Worm (Caenorhabditis elegans) whole organism, L4 larva: ENCODE measurements around the gene Y37D8A.19.
A peak's percentile ranks its signal among the peaks of the same experiment; 100 is the strongest.

Experiments used
- F37D6.2 ChIP-seq: sonication (generic microtip); optimal IDR thresholded peaks from 2 replicates; lab custom pipeline; 2016; ENCODE audit warnings: mild to moderate bottlenecking, missing genetic modification characterization, missing compliant biosample characterization
- F44E2.7 ChIP-seq: fragments of 200-800 bp; sonication (Bioruptor generic); IDR thresholded peaks from 2 replicates; pipeline ENCODE4 v2.1.2; 2022; ENCODE audit warnings: missing genetic modification characterization, missing compliant biosample characterization
- F49E8.2 ChIP-seq: sonication (generic microtip); optimal IDR thresholded peaks from 2 replicates; lab custom pipeline; 2016; ENCODE audit warnings: missing compliant biosample characterization, mild to moderate bottlenecking, missing genetic modification characterization, borderline replicate concordance
- T26A8.4 ChIP-seq: fragments of 200-800 bp; sonication (Bioruptor generic); IDR thresholded peaks from 2 replicates; pipeline ENCODE4 v1.3.6; 2022; ENCODE audit warnings: missing genetic modification characterization, missing compliant biosample characterization
- Y105C5A.15 ChIP-seq: fragments of 200-800 bp; sonication (Bioruptor generic); IDR thresholded peaks from 2 replicates; pipeline ENCODE4 v1.3.6; 2022; ENCODE audit warnings: missing genetic modification characterization, missing compliant biosample characterization
- Y5F2A.4 ChIP-seq: fragments of 200-800 bp; sonication (Bioruptor generic); optimal IDR thresholded peaks from 2 replicates; lab custom pipeline; 2018; ENCODE audit warnings: mild to moderate bottlenecking, missing genetic modification characterization, missing compliant biosample characterization
- Y75B8A.6 ChIP-seq: fragments of 200-800 bp; sonication (Bioruptor generic); IDR thresholded peaks from 2 replicates; pipeline ENCODE4 v1.3.6; 2022; ENCODE audit warnings: missing genetic modification reagents, missing genetic modification characterization, missing compliant biosample characterization
- aha-1 ChIP-seq: fragments of 150-350 bp; peaks from one replicate; lab custom pipeline; 2014; ENCODE audit warnings: missing biosample characterization, missing genetic modification characterization
- ama-1 ChIP-seq: fragments of 150-350 bp; optimal IDR thresholded peaks from 2 replicates; lab custom pipeline; 2014; ENCODE audit warnings: inconsistent platforms, mixed read lengths
- arid-1 ChIP-seq: fragments of 200-800 bp; sonication (Bioruptor generic); conservative IDR thresholded peaks from 2 replicates; pipeline ENCODE4 v1.3.6; 2022; ENCODE audit warnings: missing genetic modification reagents, missing genetic modification characterization, missing compliant biosample characterization
- attf-4 ChIP-seq: sonication (generic microtip); optimal IDR thresholded peaks from 3 replicates; lab custom pipeline; 2017; ENCODE audit warnings: missing biosample characterization, missing genetic modification characterization
- ceh-20 ChIP-seq: fragments of 200-800 bp; sonication (Bioruptor generic); IDR thresholded peaks from 2 replicates; pipeline ENCODE4 v1.3.6; 2022; ENCODE audit warnings: missing genetic modification reagents, missing genetic modification characterization, missing compliant biosample characterization
- ceh-28 ChIP-seq: fragments of 150-350 bp; optimal IDR thresholded peaks from 2 replicates; lab custom pipeline; 2014; ENCODE audit warnings: missing biosample characterization, missing genetic modification reagents, missing genetic modification characterization
- ceh-82 ChIP-seq: sonication (generic microtip); optimal IDR thresholded peaks from 2 replicates; lab custom pipeline; 2017; ENCODE audit warnings: missing biosample characterization, missing genetic modification characterization
- ces-1 ChIP-seq: fragments of 150-350 bp; sonication (generic microtip); optimal IDR thresholded peaks from 4 replicates; lab custom pipeline; 2014; ENCODE audit warnings: missing biosample characterization, missing genetic modification reagents, missing genetic modification characterization
- daf-8 ChIP-seq: fragments of 200-800 bp; sonication (Bioruptor generic); IDR thresholded peaks from 2 replicates; pipeline ENCODE4 v1.3.6; 2022; ENCODE audit warnings: missing genetic modification characterization, missing compliant biosample characterization
- duxl-1 ChIP-seq: sonication (generic microtip); optimal IDR thresholded peaks from 2 replicates; lab custom pipeline; 2016; ENCODE audit warnings: mild to moderate bottlenecking, missing genetic modification characterization, moderate library complexity, missing compliant biosample characterization; ENCODE audit not compliant: poor library complexity
- egl-43 ChIP-seq: fragments of 200-800 bp; sonication (Bioruptor generic); IDR thresholded peaks from 2 replicates; pipeline ENCODE4 v1.3.6; 2022; ENCODE audit warnings: missing genetic modification reagents, missing genetic modification characterization, missing compliant biosample characterization
- fkh-10 ChIP-seq: fragments of 150-350 bp; optimal IDR thresholded peaks from 2 replicates; lab custom pipeline; 2014; ENCODE audit warnings: missing biosample characterization, missing genetic modification reagents, missing genetic modification characterization
- fos-1 ChIP-seq: fragments of 150-350 bp; optimal IDR thresholded peaks from 2 replicates; lab custom pipeline; 2014; ENCODE audit warnings: missing biosample characterization, missing genetic modification characterization
- hlh-11 ChIP-seq: fragments of 200-800 bp; sonication (Bioruptor generic); optimal IDR thresholded peaks from 2 replicates; lab custom pipeline; 2018; ENCODE audit warnings: mild to moderate bottlenecking, missing genetic modification characterization, missing compliant biosample characterization
- hmg-1.1 ChIP-seq: fragments of 200-800 bp; sonication (Bioruptor generic); IDR thresholded peaks from 2 replicates; pipeline ENCODE4 v1.3.6; 2022; ENCODE audit warnings: missing genetic modification reagents, missing genetic modification characterization, missing compliant biosample characterization
- lin-1 ChIP-seq: fragments of 200-800 bp; sonication (Bioruptor generic); IDR thresholded peaks from 2 replicates; pipeline ENCODE4 v1.3.6; 2022; ENCODE audit warnings: missing genetic modification reagents, missing genetic modification characterization, missing compliant biosample characterization
- lin-13 ChIP-seq: fragments of 150-350 bp; optimal IDR thresholded peaks from 2 replicates; lab custom pipeline; 2014; ENCODE audit warnings: missing biosample characterization, missing genetic modification reagents, missing genetic modification characterization
- lin-38 ChIP-seq: fragments of 200-800 bp; sonication (Bioruptor generic); IDR thresholded peaks from 2 replicates; pipeline ENCODE4 v1.3.6; 2022; ENCODE audit warnings: missing genetic modification reagents, missing genetic modification characterization, missing compliant biosample characterization
- lsy-2 ChIP-seq, 2 experiments: fragments of 150-350 bp in 1 of 2; sonication (generic microtip) in 1 of 2; optimal IDR thresholded peaks; 2 replicates each; lab custom pipeline; 2014 to 2017; ENCODE audit warnings: missing biosample characterization in 2 of 2, missing genetic modification characterization in 2 of 2
- madf-5 ChIP-seq, 2 experiments: fragments of 200-800 bp; sonication (Bioruptor generic); IDR thresholded peaks; 2 replicates each; pipeline ENCODE4 v1.3.6; 2022; ENCODE audit warnings: missing compliant biosample characterization in 2 of 2, missing genetic modification characterization in 2 of 2
- mdl-1 ChIP-seq, 2 experiments: fragments of 150-350 bp in 1 of 2; sonication (generic microtip) in 1 of 2; optimal IDR thresholded peaks; 2 replicates each; lab custom pipeline; 2014 to 2017; ENCODE audit warnings: missing biosample characterization in 2 of 2, missing genetic modification characterization in 2 of 2
- mdt-29 ChIP-seq: fragments of 200-800 bp; sonication (Bioruptor generic); IDR thresholded peaks from 2 replicates; pipeline ENCODE4 v1.3.6; 2022; ENCODE audit warnings: missing genetic modification reagents, missing genetic modification characterization, missing compliant biosample characterization
- mes-2 ChIP-seq: sonication (generic microtip); optimal IDR thresholded peaks from 2 replicates; lab custom pipeline; 2016; ENCODE audit warnings: missing genotype, mild to moderate bottlenecking, missing genetic modification characterization, missing compliant biosample characterization; ENCODE audit not compliant: poor library complexity, severe bottlenecking
- mxl-3 ChIP-seq: fragments of 200-800 bp; sonication (Bioruptor generic); optimal IDR thresholded peaks from 2 replicates; lab custom pipeline; 2018; ENCODE audit warnings: mild to moderate bottlenecking, missing genetic modification characterization, missing compliant biosample characterization
- nhr-10 ChIP-seq: fragments of 150-350 bp; optimal IDR thresholded peaks from 2 replicates; lab custom pipeline; 2014; ENCODE audit warnings: missing biosample characterization, missing genetic modification characterization
- nhr-102 ChIP-seq: sonication (generic microtip); optimal IDR thresholded peaks from 2 replicates; lab custom pipeline; 2016; ENCODE audit warnings: mild to moderate bottlenecking, missing genetic modification characterization, moderate library complexity, missing compliant biosample characterization
- nhr-111 ChIP-seq: fragments of 200-800 bp; sonication (Bioruptor generic); optimal IDR thresholded peaks from 2 replicates; lab custom pipeline; 2018; ENCODE audit warnings: mild to moderate bottlenecking, missing genetic modification characterization, missing compliant biosample characterization
- nhr-42 ChIP-seq: fragments of 200-800 bp; sonication (Bioruptor generic); IDR thresholded peaks from 2 replicates; pipeline ENCODE4 v1.3.6; 2022; ENCODE audit warnings: missing genetic modification characterization, missing compliant biosample characterization
- nhr-48 ChIP-seq: sonication (generic microtip); optimal IDR thresholded peaks from 2 replicates; lab custom pipeline; 2016; ENCODE audit warnings: mild to moderate bottlenecking, missing genetic modification characterization, missing compliant biosample characterization
- pha-4 ChIP-seq, 2 experiments: fragments of 150-350 bp in 1 of 2; fragments of 200-800 bp in 1 of 2; sonication (Bioruptor generic) in 1 of 2; IDR thresholded peaks in 1 of 2; optimal IDR thresholded peaks in 1 of 2; 2 replicates each; pipeline versions ENCODE4 v1.3.6 to Lab custom; 2014 to 2022; ENCODE audit warnings: missing genetic modification characterization in 2 of 2, missing genetic modification reagents in 2 of 2, missing biosample characterization in 1 of 2, missing compliant biosample characterization in 1 of 2
- pqm-1 ChIP-seq: sonication (generic microtip); optimal IDR thresholded peaks from 2 replicates; lab custom pipeline; 2017; ENCODE audit warnings: missing biosample characterization, missing genetic modification characterization
- saeg-2 ChIP-seq: fragments of 200-800 bp; sonication (Bioruptor generic); IDR thresholded peaks from 2 replicates; pipeline ENCODE4 v1.3.6; 2022; ENCODE audit warnings: missing genetic modification reagents, missing genetic modification characterization, missing compliant biosample characterization
- set-16 ChIP-seq: fragments of 200-800 bp; sonication (Bioruptor generic); IDR thresholded peaks from 2 replicates; pipeline ENCODE4 v1.3.6; 2022; ENCODE audit warnings: missing genetic modification reagents, missing genetic modification characterization, missing compliant biosample characterization
- skn-1 ChIP-seq: fragments of 150-350 bp; optimal IDR thresholded peaks from 2 replicates; lab custom pipeline; 2014; ENCODE audit warnings: missing biosample characterization, missing genetic modification characterization
- snpc-1.2 ChIP-seq: fragments of 200-800 bp; sonication (Bioruptor generic); IDR thresholded peaks from 2 replicates; pipeline ENCODE4 v1.3.6; 2022; ENCODE audit warnings: missing genetic modification reagents, missing genetic modification characterization, missing compliant biosample characterization
- snpc-4 ChIP-seq: fragments of 150-350 bp; optimal IDR thresholded peaks from 2 replicates; lab custom pipeline; 2014; ENCODE audit warnings: missing biosample characterization, missing genetic modification characterization
- tag-97 ChIP-seq: fragments of 200-800 bp; sonication (Bioruptor generic); IDR thresholded peaks from 2 replicates; pipeline ENCODE4 v1.3.6; 2022; ENCODE audit warnings: missing genetic modification characterization, missing compliant biosample characterization
- vab-7 ChIP-seq: fragments of 200-800 bp; sonication (Bioruptor generic); IDR thresholded peaks from 2 replicates; pipeline ENCODE4 v1.3.6; 2022; ENCODE audit warnings: missing genetic modification reagents, missing genetic modification characterization, missing compliant biosample characterization
- zag-1 ChIP-seq: fragments of 150-350 bp; optimal IDR thresholded peaks from 2 replicates; lab custom pipeline; 2014; ENCODE audit warnings: missing biosample characterization, missing genetic modification characterization
- zfp-3 ChIP-seq: fragments of 200-800 bp; sonication (Bioruptor generic); conservative IDR thresholded peaks from 2 replicates; pipeline ENCODE4 v1.3.6; 2022; ENCODE audit warnings: missing genetic modification reagents, missing genetic modification characterization, missing compliant biosample characterization
- ztf-11 ChIP-seq: fragments of 150-350 bp; optimal IDR thresholded peaks from 2 replicates; lab custom pipeline; 2014; ENCODE audit warnings: missing biosample characterization, missing genetic modification characterization

Gene Y37D8A.19

DNA sequence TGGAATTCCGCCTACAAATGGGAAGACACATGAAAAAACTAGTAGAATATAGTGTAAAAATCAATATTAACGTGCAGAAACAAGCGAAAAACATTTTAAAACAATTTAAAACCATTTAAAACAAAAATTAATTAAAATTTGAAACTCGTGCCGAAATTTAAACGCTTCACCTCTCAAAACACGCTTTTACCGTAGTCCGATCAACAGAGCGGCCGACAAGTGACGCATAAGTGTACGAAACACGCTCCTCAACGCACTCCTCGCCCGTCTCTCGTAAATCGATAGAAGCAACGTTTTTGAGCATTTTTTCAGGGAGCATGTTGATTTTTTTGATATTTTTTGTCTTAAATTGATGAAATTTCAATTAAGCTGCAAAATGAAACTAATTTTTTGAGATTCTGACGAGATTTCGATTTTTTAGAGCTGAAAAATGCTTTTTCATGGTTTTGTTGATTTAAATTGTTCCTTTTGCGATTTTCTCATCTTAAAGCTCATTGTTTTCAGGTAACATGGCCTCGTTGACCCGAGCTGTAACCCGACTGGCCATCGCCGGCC is 24.6 kb upstream of the Y37D8A.19 start, which contains the start of gene cox-5A (continued):
- TF ChIP-seq saeg-2 (GFP tag; lab: Robert Waterston, UW) (peak; percentile 97), snpc-1.2 (peak; percentile 88), ces-1 (GFP tag; lab: Kevin White, UChicago) (peak; percentile 89), daf-8 (GFP tag; lab: Robert Waterston, UW) (no peak), attf-4 (tag; lab: Kevin White, UChicago) (peak; percentile 54)
- TF ChIP-seq, all 104 proteins: peak for 92

DNA sequence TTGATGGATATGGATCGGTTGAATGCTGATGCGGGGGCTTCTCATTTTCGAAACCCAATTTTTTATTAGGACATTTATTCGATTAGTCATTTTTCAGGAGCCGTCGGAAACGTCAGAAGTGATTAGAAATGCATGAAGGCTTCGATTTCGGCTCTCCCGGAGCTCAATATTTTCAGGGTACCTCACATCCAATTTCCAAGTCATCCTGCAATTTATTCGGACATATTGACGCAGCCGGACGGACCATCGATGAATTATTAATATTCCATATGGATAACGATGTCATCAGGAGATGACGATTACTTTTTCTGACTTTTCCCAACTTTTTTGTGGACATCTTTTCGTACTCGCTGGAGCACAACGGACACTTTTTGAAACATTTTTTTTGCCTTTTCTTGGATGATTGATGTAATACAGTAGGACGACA is 23.0 kb upstream of the Y37D8A.19 start:
- TF ChIP-seq set-16 (GFP tag; lab: Robert Waterston, UW) (no peak), tag-97 (GFP tag; lab: Robert Waterston, UW) (no peak), lin-1 (GFP tag; lab: Robert Waterston, UW) (no peak), ceh-28 (tag; lab: Kevin White, UChicago) (no peak), F37D6.2 (tag; lab: Kevin White, UChicago) (no peak), fos-1 (no peak), lin-38 (GFP tag; lab: Robert Waterston, UW) (peak; percentile 72), pqm-1 (no peak), skn-1 (tag; lab: Kevin White, UChicago) (no peak), attf-4 (tag; lab: Kevin White, UChicago) (no peak), snpc-4 (tag; lab: Kevin White, UChicago) (no peak), lin-13 (GFP tag; lab: Kevin White, UChicago) (no peak), Y105C5A.15 (no peak), snpc-1.2 (peak; percentile 71; the same call in 1 of the 2 replicates), fkh-10 (GFP tag; lab: Kevin White, UChicago) (no peak), madf-5 (GFP tag; IDR thresholded peaks at IDR 0.05; lab: Robert Waterston, UW) (0 out of 4 replicates have a peak, but pooled peaks of 1 of the 2 experiments have one; percentile 51), ztf-11 (no peak), mdt-29 (GFP tag; lab: Robert Waterston, UW) (peak; percentile 33; the same call in 1 of the 2 replicates), nhr-42 (GFP tag; lab: Robert Waterston, UW) (no peak), zag-1 (tag; lab: Kevin White, UChicago) (no peak), ceh-20 (GFP tag; lab: Robert Waterston, UW) (no peak), nhr-111 (no peak), arid-1 (GFP tag; lab: Robert Waterston, UW) (peak; percentile 69), nhr-48 (no peak), T26A8.4 (peak; percentile 73), egl-43 (GFP tag; lab: Robert Waterston, UW) (no peak; the same call in 1 of the 2 replicates), Y75B8A.6 (no peak), lsy-2 (tag; optimal IDR thresholded peaks at IDR 0.05; lab: Kevin White, UChicago) (peak in 1 of 2 experiments; percentile 68), F49E8.2 (tag; lab: Kevin White, UChicago) (peak; percentile 26), nhr-10 (tag; lab: Kevin White, UChicago) (no peak), mxl-3 (GFP tag; lab: Kevin White, UChicago) (no peak), Y5F2A.4 (peak; percentile 20), vab-7 (GFP tag; lab: Robert Waterston, UW) (no peak), aha-1 (tag; lab: Kevin White, UChicago) (peak; percentile 85), duxl-1 (tag; lab: Kevin White, UChicago) (peak; percentile 66), mdl-1 (tag; optimal IDR thresholded peaks at IDR 0.05; lab: Kevin White, UChicago) (no peak), hlh-11 (tag; lab: Kevin White, UChicago) (peak; percentile 8), zfp-3 (GFP tag; lab: Robert Waterston, UW) (no peak; the same call in 1 of the 2 replicates), F44E2.7 (no peak), nhr-102 (peak; percentile 78), pha-4 (GFP tag; IDR thresholded peaks at IDR 0.05; lab: Robert Waterston, UW) (peak; percentile 53; the same call in 1 of the 2 replicates), pha-4 (tag; optimal IDR thresholded peaks at IDR 0.05; lab: Kevin White, UChicago) (no peak), ceh-82 (no peak), hmg-1.1 (0 out of 2 replicates have a peak, but pooled peaks have one; percentile 10), mes-2 (tag; lab: Kevin White, UChicago) (peak; percentile 1), ama-1 (lab: Kevin White, UChicago) (peak; percentile 91)
